Worm (Caenorhabditis elegans): ENCODE results near the gene F47C12.7.

DNA sequence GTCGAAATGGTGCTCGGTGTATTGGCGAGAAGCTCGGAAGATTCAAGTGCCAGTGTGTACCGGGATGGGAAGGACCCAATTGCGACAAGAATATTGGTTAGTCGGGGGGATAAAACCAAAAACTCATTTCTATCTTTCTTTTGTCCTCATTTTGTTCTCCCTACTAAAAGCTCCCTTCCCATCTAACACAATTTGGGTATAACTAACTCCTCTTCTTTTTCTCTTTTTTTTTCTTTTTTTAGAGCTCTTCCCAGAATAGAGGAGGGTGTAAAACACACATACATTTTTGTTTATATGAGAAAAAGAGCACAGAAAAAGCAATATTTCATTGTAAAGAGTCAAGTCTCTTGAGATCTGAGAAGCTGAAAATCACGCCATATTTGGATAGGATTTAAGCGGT, 9.9 kb upstream of the F47C12.7 start:
- no peak for TF ChIP-seq ztf-11 (tag; optimal IDR thresholded peaks at IDR 0.05)
- TF ChIP-seq unc-62 (GFP tag; optimal IDR thresholded peaks at IDR 0.05 in 1 of 2) = no peak
- no peak for TF ChIP-seq unc-62 (tag; optimal IDR thresholded peaks at IDR 0.05)
- TF ChIP-seq ceh-20 (GFP tag; IDR thresholded peaks at IDR 0.05) = no peak
- no peak for TF ChIP-seq lin-15B (tag; optimal IDR thresholded peaks at IDR 0.05)
- no peak for TF ChIP-seq egl-27 (tag; optimal IDR thresholded peaks at IDR 0.05)
- no peak for TF ChIP-seq nhr-48 (tag; optimal IDR thresholded peaks at IDR 0.05)
- no peak for TF ChIP-seq mxl-2 (GFP tag; conservative IDR thresholded peaks at IDR 0.05)
- TF ChIP-seq madf-9 (GFP tag; conservative IDR thresholded peaks at IDR 0.05) = no peak
- TF ChIP-seq daf-16 (GFP tag; optimal IDR thresholded peaks at IDR 0.05) = no peak
- no peak for TF ChIP-seq daf-16 (tag; optimal IDR thresholded peaks at IDR 0.05)
- TF ChIP-seq F26F4.8 (GFP tag; conservative IDR thresholded peaks at IDR 0.05) = no peak
- no peak for TF ChIP-seq hlh-30 (tag; optimal IDR thresholded peaks at IDR 0.05; ENCODE audit: insufficient read depth)

All from whole organism, L4 larva.